Fruit fly (Drosophila melanogaster) whole organism, prepupa: ENCODE results near the gene CG31275.

Experiments used
- Blimp-1 ChIP-seq: fragments of 200-800 bp; sonication (Bioruptor generic); optimal IDR thresholded peaks from 3 replicates; lab custom pipeline; 2017; ENCODE audit warnings: missing biosample characterization, missing genetic modification characterization, mild to moderate bottlenecking, moderate library complexity, missing genetic modification reagents
- CG10631 ChIP-seq: fragments of 200-800 bp; sonication (Bioruptor generic); optimal IDR thresholded peaks from 2 replicates; lab custom pipeline; 2016; ENCODE audit warnings: missing biosample characterization, missing genetic modification characterization
- CG11294 ChIP-seq: fragments of 200-800 bp; sonication (Bioruptor generic); IDR thresholded peaks from 2 replicates; pipeline ENCODE4 v1.3.6; 2022; ENCODE audit warnings: missing biosample characterization, missing genetic modification characterization
- CG11762 ChIP-seq: fragments of 200-800 bp; sonication (Bioruptor generic); optimal IDR thresholded peaks from 3 replicates; lab custom pipeline; 2016; ENCODE audit warnings: missing biosample characterization, missing genetic modification characterization; ENCODE audit not compliant: insufficient read depth
- CG16779 ChIP-seq: fragments of 200-800 bp; sonication (Bioruptor generic); optimal IDR thresholded peaks from 3 replicates; lab custom pipeline; 2017; ENCODE audit warnings: missing biosample characterization, mild to moderate bottlenecking, missing genetic modification characterization
- CG31627 ChIP-seq: fragments of 200-800 bp; sonication (Bioruptor generic); optimal IDR thresholded peaks from 3 replicates; lab custom pipeline; 2016; ENCODE audit warnings: missing biosample characterization, missing genetic modification characterization
- CG34406 ChIP-seq: fragments of 200-800 bp; sonication (Bioruptor generic); optimal IDR thresholded peaks from 3 replicates; lab custom pipeline; 2016; ENCODE audit warnings: missing biosample characterization, missing genetic modification characterization
- CG3919 ChIP-seq: fragments of 200-800 bp; sonication (Bioruptor generic); optimal IDR thresholded peaks from 3 replicates; lab custom pipeline; 2016; ENCODE audit warnings: missing biosample characterization, missing genetic modification characterization
- CG4318 ChIP-seq: fragments of 200-800 bp; sonication (Bioruptor generic); optimal IDR thresholded peaks from 3 replicates; lab custom pipeline; 2017; ENCODE audit warnings: missing biosample characterization, mild to moderate bottlenecking, missing genetic modification characterization
- CG6163 ChIP-seq: fragments of 200-800 bp; sonication (Bioruptor generic); IDR thresholded peaks from 3 replicates; pipeline ENCODE4 v1.3.6; 2022; ENCODE audit warnings: missing biosample characterization, missing genetic modification characterization
- CG6276 ChIP-seq: fragments of 200-800 bp; sonication (Bioruptor generic); optimal IDR thresholded peaks from 2 replicates; lab custom pipeline; 2017; ENCODE audit warnings: missing biosample characterization, mild to moderate bottlenecking, missing genetic modification characterization
- CG6792 ChIP-seq: fragments of 200-800 bp; sonication (Bioruptor generic); optimal IDR thresholded peaks from 3 replicates; lab custom pipeline; 2016; ENCODE audit warnings: missing biosample characterization, missing genetic modification characterization
- CG7368 ChIP-seq: fragments of 200-800 bp; sonication (Bioruptor generic); optimal IDR thresholded peaks from 3 replicates; lab custom pipeline; 2016; ENCODE audit warnings: missing biosample characterization, missing genetic modification characterization
- CG8319 ChIP-seq: fragments of 200-800 bp; sonication (Bioruptor generic); optimal IDR thresholded peaks from 3 replicates; lab custom pipeline; 2016; ENCODE audit warnings: missing biosample characterization, missing genetic modification characterization
- CG8632 ChIP-seq: fragments of 200-800 bp; sonication (Bioruptor generic); optimal IDR thresholded peaks from 3 replicates; lab custom pipeline; 2016; ENCODE audit warnings: missing biosample characterization, missing genetic modification characterization
- Eip75B ChIP-seq: fragments of 200-800 bp; sonication (Bioruptor generic); optimal IDR thresholded peaks from 3 replicates; lab custom pipeline; 2016; ENCODE audit warnings: missing biosample characterization, missing genetic modification characterization
- Eip93F ChIP-seq: fragments of 200-800 bp; sonication (Bioruptor generic); optimal IDR thresholded peaks from 2 replicates; lab custom pipeline; 2016; ENCODE audit warnings: missing biosample characterization, mild to moderate bottlenecking, missing genetic modification characterization
- Ets96B ChIP-seq: fragments of 200-800 bp; optimal IDR thresholded peaks from 2 replicates; lab custom pipeline; 2019; ENCODE audit warnings: missing biosample characterization, mild to moderate bottlenecking, missing genetic modification characterization, moderate library complexity
- Gug ChIP-seq: fragments of 200-800 bp; sonication (Bioruptor generic); IDR thresholded peaks from 2 replicates; pipeline ENCODE4 v1.3.6; 2022; ENCODE audit warnings: missing biosample characterization, missing genetic modification characterization
- Hr38 ChIP-seq: sonication (Bioruptor generic); optimal IDR thresholded peaks from 2 replicates; lab custom pipeline; 2016; ENCODE audit warnings: missing biosample characterization, missing genetic modification characterization
- Hr4 ChIP-seq: fragments of 200-800 bp; sonication (Bioruptor generic); optimal IDR thresholded peaks from 3 replicates; lab custom pipeline; 2016; ENCODE audit warnings: missing biosample characterization, missing genetic modification characterization
- Met ChIP-seq: fragments of 200-800 bp; sonication (Bioruptor generic); optimal IDR thresholded peaks from 3 replicates; lab custom pipeline; 2016; ENCODE audit warnings: missing biosample characterization, missing genetic modification characterization
- Smox ChIP-seq: fragments of 200-800 bp; sonication (Bioruptor generic); optimal IDR thresholded peaks from 3 replicates; lab custom pipeline; 2016; ENCODE audit warnings: missing biosample characterization, missing genetic modification characterization
- Sox102F ChIP-seq: fragments of 200-800 bp; sonication (Bioruptor generic); optimal IDR thresholded peaks from 2 replicates; lab custom pipeline; 2016; ENCODE audit warnings: missing biosample characterization, mild to moderate bottlenecking, missing genetic modification characterization
- Sox15 ChIP-seq: fragments of 200-800 bp; sonication (Bioruptor generic); optimal IDR thresholded peaks from 3 replicates; lab custom pipeline; 2016; ENCODE audit warnings: missing biosample characterization, missing genetic modification characterization
- achi ChIP-seq: fragments of 200-800 bp; sonication (Bioruptor generic); optimal IDR thresholded peaks from 3 replicates; lab custom pipeline; 2016; ENCODE audit warnings: missing biosample characterization, missing genetic modification characterization
- acj6 ChIP-seq: fragments of 200-800 bp; sonication (Bioruptor generic); optimal IDR thresholded peaks from 3 replicates; lab custom pipeline; 2016; ENCODE audit warnings: missing biosample characterization, missing genetic modification characterization
- eg ChIP-seq: fragments of 200-800 bp; sonication (Bioruptor generic); IDR thresholded peaks from 3 replicates; pipeline ENCODE4 v1.3.6; 2022; ENCODE audit warnings: missing biosample characterization, missing genetic modification characterization
- fd85E ChIP-seq: fragments of 200-800 bp; sonication (Bioruptor generic); optimal IDR thresholded peaks from 3 replicates; lab custom pipeline; 2016; ENCODE audit warnings: missing biosample characterization, missing genetic modification characterization
- fkh ChIP-seq: fragments of 200-800 bp; sonication (Bioruptor generic); optimal IDR thresholded peaks from 3 replicates; lab custom pipeline; 2017; ENCODE audit warnings: missing biosample characterization, mild to moderate bottlenecking, missing genetic modification characterization, moderate library complexity
- lz ChIP-seq: fragments of 200-800 bp; sonication (Bioruptor generic); optimal IDR thresholded peaks from 3 replicates; lab custom pipeline; 2016; ENCODE audit warnings: missing biosample characterization, missing genetic modification characterization
- net ChIP-seq: fragments of 200-800 bp; sonication (Bioruptor generic); optimal IDR thresholded peaks from 3 replicates; lab custom pipeline; 2016; ENCODE audit warnings: missing biosample characterization, missing genetic modification characterization
- spab ChIP-seq: fragments of 200-800 bp; sonication (Bioruptor generic); optimal IDR thresholded peaks from 2 replicates; lab custom pipeline; 2017; ENCODE audit warnings: missing biosample characterization, mild to moderate bottlenecking, missing genetic modification characterization, missing genetic modification reagents
- ss ChIP-seq, 2 experiments: fragments of 200-800 bp; sonication (Bioruptor generic); optimal IDR thresholded peaks; 2 replicates in 1 of 2; 3 replicates in 1 of 2; lab custom pipeline; 2017 to 2018; ENCODE audit warnings: mild to moderate bottlenecking in 2 of 2, missing biosample characterization in 2 of 2, missing genetic modification characterization in 2 of 2, moderate library complexity in 1 of 2
- svp ChIP-seq: fragments of 200-800 bp; sonication (Bioruptor generic); peaks from one replicate; lab custom pipeline; 2016; ENCODE audit warnings: missing biosample characterization, missing genetic modification characterization
- vri ChIP-seq: fragments of 200-800 bp; sonication (Bioruptor generic); optimal IDR thresholded peaks from 3 replicates; lab custom pipeline; 2016; ENCODE audit warnings: missing biosample characterization, mild to moderate bottlenecking, missing genetic modification characterization

Gene CG31275

dm6 chr3R:16788011-16788410 is 36.9 kb upstream of the CG31275 start, which contains the start of gene Glut3:
Gene Glut3, plus strand, starts transcription at chr3R:16788311.
- no peak for TF ChIP-seq Eip93F (GFP tag; lab: Kevin White, UChicago)
- TF ChIP-seq CG7368: no peak
- TF ChIP-seq net (GFP tag; lab: Kevin White, UChicago): no peak
- TF ChIP-seq Blimp-1: no peak
- TF ChIP-seq Smox (GFP tag; lab: Kevin White, UChicago): no peak
- TF ChIP-seq CG34406 (GFP tag; lab: Kevin White, UChicago): no peak
- no peak for TF ChIP-seq Sox102F (GFP tag; lab: Kevin White, UChicago)
- TF ChIP-seq CG31627 (GFP tag; lab: Kevin White, UChicago): no peak
- TF ChIP-seq Met: no peak
- TF ChIP-seq Gug: no peak
- no peak for TF ChIP-seq CG8319 (GFP tag; lab: Kevin White, UChicago)
- TF ChIP-seq eg (GFP tag; lab: Robert Waterston, UW): no peak
- TF ChIP-seq CG3919 (GFP tag; lab: Kevin White, UChicago): no peak
- TF ChIP-seq fkh: no peak
- no peak for TF ChIP-seq CG8632 (GFP tag; lab: Kevin White, UChicago)
- no peak for TF ChIP-seq CG10631 (GFP tag; lab: Kevin White, UChicago)
- no peak for TF ChIP-seq CG6276 (GFP tag; lab: Kevin White, UChicago)
- TF ChIP-seq Hr38: no peak
- TF ChIP-seq fd85E (GFP tag; lab: Kevin White, UChicago): no peak
- TF ChIP-seq CG6792 (GFP tag; lab: Kevin White, UChicago): no peak

dm6 chr3R:16787378-16787777 is 36.2 kb upstream of the CG31275 start:
- no peak for TF ChIP-seq vri (GFP tag; lab: Kevin White, UChicago)
- TF ChIP-seq Hr4 (GFP tag; lab: Kevin White, UChicago): no peak
- TF ChIP-seq CG11762 (GFP tag; lab: Kevin White, UChicago): no peak
- TF ChIP-seq Eip93F (GFP tag; lab: Kevin White, UChicago): no peak
- TF ChIP-seq fkh: no peak

dm6 chr3R:16785056-16785455 is 33.9 kb upstream of the CG31275 start:
- TF ChIP-seq svp (GFP tag; lab: Kevin White, UChicago): peak; percentile 81
- TF ChIP-seq Hr4 (GFP tag; lab: Kevin White, UChicago): no peak
- TF ChIP-seq, all 60 proteins: peak for 1

dm6 chr3R:16783976-16784375 is 32.8 kb upstream of the CG31275 start:
- TF ChIP-seq fkh (no peak), svp (GFP tag; lab: Kevin White, UChicago) (peak; percentile 26)

- no peak for TF ChIP-seq Sox15 (GFP tag; lab: Kevin White, UChicago)
- no peak for TF ChIP-seq CG4318
- TF ChIP-seq CG16779 (tag; lab: Kevin White, UChicago): no peak
- TF ChIP-seq Eip75B: no peak
- TF ChIP-seq lz (GFP tag; lab: Kevin White, UChicago): no peak
- TF ChIP-seq CG6276 (GFP tag; lab: Kevin White, UChicago): no peak
- TF ChIP-seq acj6: no peak
- no peak for TF ChIP-seq Blimp-1
- no peak for TF ChIP-seq fkh
- TF ChIP-seq Hr4 (GFP tag; lab: Kevin White, UChicago): no peak
- no peak for TF ChIP-seq eg (GFP tag; lab: Robert Waterston, UW)
- TF ChIP-seq spab (GFP tag; lab: Kevin White, UChicago): no peak
These were observed 32.1 kb upstream of the CG31275 start for dm6 chr3R:16783148-16783708.

- no peak for TF ChIP-seq CG11294 (GFP tag; lab: Robert Waterston, UW)
- no peak for TF ChIP-seq Ets96B (tag; lab: Kevin White, UChicago)
- TF ChIP-seq Blimp-1: peak; percentile 18
- TF ChIP-seq CG6163 (GFP tag; lab: Robert Waterston, UW): peak; percentile 39; the same call in 1 of the 3 replicates
- TF ChIP-seq CG3919 (GFP tag; lab: Kevin White, UChicago): peak; percentile 50
- peak; percentile 54 for TF ChIP-seq svp (GFP tag; lab: Kevin White, UChicago)
- no peak for TF ChIP-seq achi (GFP tag; lab: Kevin White, UChicago)
- TF ChIP-seq eg (GFP tag; lab: Robert Waterston, UW): 0 out of 3 replicates have a peak, but pooled peaks have one; percentile 14
- TF ChIP-seq Met: peak; percentile 1
- TF ChIP-seq ss (GFP tag; optimal IDR thresholded peaks at IDR 0.05; lab: Kevin White, UChicago): peak in 1 of 2 experiments; percentile 4
These were observed 31.3 kb upstream of the CG31275 start for dm6 chr3R:16782401-16782800.
